Worm (Caenorhabditis elegans) whole organism, young adult: Measurements from ENCODE around the gene Y43F8C.7.

Experiments
- F10E7.11 ChIP-seq: sonication (generic microtip); optimal IDR thresholded peaks from 2 replicates; lab custom pipeline; 2017; ENCODE audit warnings: mild to moderate bottlenecking, missing genetic modification characterization, moderate library complexity, missing compliant biosample characterization
- T07F8.4 ChIP-seq: sonication (generic microtip); optimal IDR thresholded peaks from 2 replicates; lab custom pipeline; 2016; ENCODE audit warnings: mild to moderate bottlenecking, missing genetic modification characterization, moderate library complexity, missing compliant biosample characterization
- attf-6 ChIP-seq: fragments of 200-800 bp; sonication (Bioruptor generic); IDR thresholded peaks from 2 replicates; pipeline ENCODE4 v1.3.6; 2022; ENCODE audit warnings: missing genetic modification reagents, missing genetic modification characterization, missing compliant biosample characterization
- lin-54 ChIP-seq: fragments of 200-800 bp; sonication (Bioruptor generic); optimal IDR thresholded peaks from 2 replicates; lab custom pipeline; 2018; ENCODE audit warnings: mild to moderate bottlenecking, missing genetic modification characterization, missing compliant biosample characterization
- lsl-1 ChIP-seq: fragments of 200-800 bp; sonication (Bioruptor generic); optimal IDR thresholded peaks from 2 replicates; lab custom pipeline; 2018; ENCODE audit warnings: mild to moderate bottlenecking, missing genetic modification characterization, moderate library complexity, missing compliant biosample characterization
- lsy-27 ChIP-seq: sonication (generic microtip); optimal IDR thresholded peaks from 2 replicates; lab custom pipeline; 2017; ENCODE audit warnings: missing genetic modification characterization, mild to moderate bottlenecking, missing compliant biosample characterization, antibody characterized with exemption, missing genotype, borderline replicate concordance; ENCODE audit not compliant: insufficient read depth
- nfyb-1 ChIP-seq: fragments of 200-800 bp; sonication (Bioruptor generic); IDR thresholded peaks from 2 replicates; pipeline ENCODE4 v1.3.6; 2022; ENCODE audit warnings: missing genetic modification reagents, missing genetic modification characterization, missing compliant biosample characterization
- pha-4 ChIP-seq: fragments of 150-350 bp; sonication (generic microtip); optimal IDR thresholded peaks from 2 replicates; lab custom pipeline; 2014; ENCODE audit warnings: missing biosample characterization, missing genetic modification reagents, missing genetic modification characterization
- sptf-2 ChIP-seq: fragments of 200-800 bp; sonication (Bioruptor generic); optimal IDR thresholded peaks from 2 replicates; lab custom pipeline; 2018; ENCODE audit warnings: mild to moderate bottlenecking, missing genetic modification characterization, missing compliant biosample characterization
- unc-62 ChIP-seq: fragments of 150-350 bp; optimal IDR thresholded peaks from 2 replicates; lab custom pipeline; 2014; ENCODE audit warnings: missing biosample characterization, missing genetic modification reagents, missing genetic modification characterization
- ztf-3 ChIP-seq: fragments of 200-800 bp; sonication (Bioruptor generic); optimal IDR thresholded peaks from 2 replicates; lab custom pipeline; 2018; ENCODE audit warnings: mild to moderate bottlenecking, missing genetic modification characterization, missing compliant biosample characterization

DNA sequence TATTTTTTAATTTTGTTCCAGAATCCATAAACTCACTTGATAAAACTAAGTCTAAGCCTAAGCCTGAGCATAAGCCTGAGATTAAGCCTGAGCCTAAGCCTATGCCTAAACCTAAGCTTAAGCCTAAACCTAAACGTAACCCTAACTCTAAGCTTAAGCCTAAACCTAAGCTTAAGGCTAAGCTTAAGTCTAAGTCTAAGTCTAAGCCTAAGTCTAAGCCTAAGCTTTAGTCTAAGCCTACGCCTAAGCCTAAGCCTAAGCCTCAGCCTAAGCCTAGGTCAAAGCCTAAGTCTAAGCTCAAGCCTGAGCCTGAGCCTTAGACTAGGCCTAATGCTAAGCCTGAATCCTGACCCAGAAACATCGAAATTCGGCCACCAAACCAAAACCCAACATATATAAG lies 20.7 kb upstream of the Y43F8C.7 start:
- TF ChIP-seq F10E7.11 (tag; lab: Kevin White, UChicago) (no peak), sptf-2 (no peak), T07F8.4 (tag; lab: Kevin White, UChicago) (no peak), unc-62 (GFP tag; lab: Kevin White, UChicago) (no peak), lsl-1 (no peak), ztf-3 (GFP tag; lab: Kevin White, UChicago) (no peak), nfyb-1 (GFP tag; lab: Robert Waterston, UW) (no peak), pha-4 (tag; lab: Kevin White, UChicago) (no peak), attf-6 (GFP tag; lab: Robert Waterston, UW) (no peak), lsy-27 (tag; lab: Kevin White, UChicago) (no peak), lin-54 (GFP tag; lab: Kevin White, UChicago) (no peak)
